Worm (Caenorhabditis elegans) whole organism, young adult: ENCODE results near the gene fbxb-88.

ENCODE experiments used
- F10E7.11 ChIP-seq: sonication (generic microtip); optimal IDR thresholded peaks from 2 replicates; lab custom pipeline; 2017; ENCODE audit warnings: mild to moderate bottlenecking, missing genetic modification characterization, moderate library complexity, missing compliant biosample characterization
- F33H1.4 ChIP-seq: fragments of 200-800 bp; sonication (Bioruptor generic); IDR thresholded peaks from 2 replicates; pipeline ENCODE4 v1.3.6; 2022; ENCODE audit warnings: missing genetic modification reagents, missing genetic modification characterization, missing compliant biosample characterization
- efl-1 ChIP-seq: fragments of 150-350 bp; optimal IDR thresholded peaks from 2 replicates; lab custom pipeline; 2014; ENCODE audit warnings: missing biosample characterization, missing genetic modification reagents, missing genetic modification characterization
- lsl-1 ChIP-seq: fragments of 200-800 bp; sonication (Bioruptor generic); optimal IDR thresholded peaks from 2 replicates; lab custom pipeline; 2018; ENCODE audit warnings: mild to moderate bottlenecking, missing genetic modification characterization, moderate library complexity, missing compliant biosample characterization
- madf-3 ChIP-seq: fragments of 200-800 bp; sonication (Bioruptor generic); IDR thresholded peaks from 2 replicates; pipeline ENCODE4 v1.3.6; 2022; ENCODE audit warnings: missing genetic modification reagents, missing genetic modification characterization, missing compliant biosample characterization
- madf-8 ChIP-seq: fragments of 200-800 bp; sonication (Bioruptor generic); conservative IDR thresholded peaks from 2 replicates; pipeline ENCODE4 v1.3.6; 2022; ENCODE audit warnings: missing genetic modification reagents, missing genetic modification characterization, missing compliant biosample characterization
- mel-28 ChIP-seq: sonication (generic microtip); optimal IDR thresholded peaks from 2 replicates; lab custom pipeline; 2016; ENCODE audit warnings: borderline replicate concordance, mild to moderate bottlenecking, missing genetic modification characterization, missing compliant biosample characterization
- nhr-80 ChIP-seq: sonication (generic microtip); optimal IDR thresholded peaks from 2 replicates; lab custom pipeline; 2016; ENCODE audit warnings: missing genetic modification characterization, missing compliant biosample characterization
- sea-2 ChIP-seq: fragments of 200-800 bp; sonication (Bioruptor generic); IDR thresholded peaks from 2 replicates; pipeline ENCODE4 v1.3.6; 2022; ENCODE audit warnings: missing genetic modification characterization, missing compliant biosample characterization
- snpc-3.4 ChIP-seq: sonication (generic microtip); optimal IDR thresholded peaks from 2 replicates; lab custom pipeline; 2017; ENCODE audit warnings: missing genetic modification characterization, mild to moderate bottlenecking, missing compliant biosample characterization, antibody characterized with exemption, moderate library complexity, missing genotype, missing genetic modification reagents
- snpc-4 ChIP-seq, 5 experiments: fragments of 150-350 bp in 1 of 5; sonication (generic microtip) in 4 of 5; optimal IDR thresholded peaks; 2 replicates each; lab custom pipeline; 2014 to 2018; ENCODE audit warnings: missing genetic modification characterization in 5 of 5, missing biosample characterization in 3 of 5, antibody characterized with exemption in 2 of 5, mild to moderate bottlenecking in 2 of 5, missing compliant biosample characterization in 2 of 5, missing genotype in 2 of 5, moderate library complexity in 2 of 5, missing genetic modification reagents in 1 of 5

DNA sequence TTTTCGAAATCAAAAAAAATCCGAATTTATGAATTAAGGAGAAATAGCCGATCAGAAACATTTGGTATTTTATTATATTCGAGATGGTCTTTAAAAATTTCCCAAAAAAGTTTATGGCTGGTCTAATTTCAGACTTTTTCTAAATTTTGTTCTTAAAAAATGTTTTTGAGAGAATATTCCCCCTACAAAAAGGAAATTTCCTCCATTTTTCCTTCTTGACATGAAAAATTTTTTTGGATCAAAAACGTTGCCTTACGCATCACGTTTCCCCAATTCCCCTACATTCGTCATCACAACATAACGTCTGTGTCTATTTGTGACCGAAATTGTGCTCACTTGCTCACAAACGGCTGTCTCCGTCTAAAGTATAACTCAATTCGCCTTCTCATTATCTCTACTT is 34.4 kb downstream of the fbxb-88 start:
- no peak for TF ChIP-seq madf-3 (GFP tag; lab: Robert Waterston, UW)
- no peak for TF ChIP-seq F10E7.11 (tag; lab: Kevin White, UChicago)
- no peak for TF ChIP-seq nhr-80 (tag; lab: Kevin White, UChicago)
- no peak for TF ChIP-seq sea-2 (GFP tag; lab: Robert Waterston, UW)
- no peak for TF ChIP-seq lsl-1 (GFP tag; lab: Kevin White, UChicago)
- TF ChIP-seq madf-8 (GFP tag; lab: Robert Waterston, UW), result no peak
- no peak for TF ChIP-seq F33H1.4 (GFP tag; lab: Robert Waterston, UW)
- TF ChIP-seq snpc-3.4 (tag; lab: Kevin White, UChicago), result no peak
- TF ChIP-seq snpc-4 (GFP tag; optimal IDR thresholded peaks at IDR 0.05; lab: Kevin White, UChicago), result no peak
- TF ChIP-seq snpc-4 (tag; optimal IDR thresholded peaks at IDR 0.05; lab: Kevin White, UChicago), result no peak
- TF ChIP-seq mel-28 (tag; lab: Kevin White, UChicago), result no peak
- TF ChIP-seq efl-1 (GFP tag; lab: Kevin White, UChicago), result no peak
